Fruit fly (Drosophila melanogaster): ENCODE data around the gene CG32176.

The CG32176 gene

DNA sequence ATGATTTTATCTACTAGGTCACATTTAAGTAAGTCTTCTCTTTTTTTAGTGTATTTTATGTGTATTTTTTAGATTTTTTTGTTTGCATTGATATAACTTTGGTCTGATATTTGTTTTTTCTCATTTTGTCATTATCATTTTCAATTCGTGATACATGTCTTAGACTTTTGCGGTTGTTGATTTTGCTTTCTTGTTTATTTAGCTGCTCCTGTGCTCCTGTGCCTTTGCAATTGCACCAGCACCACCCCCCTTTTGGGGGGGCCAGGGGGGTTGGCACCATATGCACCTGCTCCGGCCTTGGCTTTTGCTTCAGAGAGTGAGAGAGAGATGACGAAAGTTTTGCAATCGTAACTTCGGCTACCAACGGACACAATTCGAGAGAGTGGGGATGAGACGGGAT is 32.8 kb upstream of the CG32176 start:
- TF ChIP-seq ey (GFP tag; optimal IDR thresholded peaks at IDR 0.05) (no peak), br (GFP tag; optimal IDR thresholded peaks at IDR 0.05) (no peak), CG9705 (GFP tag; optimal IDR thresholded peaks at IDR 0.05) (no peak), psq (GFP tag; optimal IDR thresholded peaks at IDR 0.05) (no peak), Jra (GFP tag; optimal IDR thresholded peaks at IDR 0.05) (no peak), N (GFP tag; optimal IDR thresholded peaks at IDR 0.05) (no peak), foxo (GFP tag; optimal IDR thresholded peaks at IDR 0.05) (no peak), Myc (optimal IDR thresholded peaks at IDR 0.05) (no peak), Dif (GFP tag; optimal IDR thresholded peaks at IDR 0.05; ENCODE audit: partially characterized antibody) (no peak), pan (optimal IDR thresholded peaks at IDR 0.05) (no peak), Dfd (GFP tag; optimal IDR thresholded peaks at IDR 0.05) (no peak), Hnf4 (GFP tag; optimal IDR thresholded peaks at IDR 0.05) (no peak), Vsx2 (GFP tag; optimal IDR thresholded peaks at IDR 0.05; ENCODE audit: partially characterized antibody) (no peak), rgr (GFP tag; optimal IDR thresholded peaks at IDR 0.05) (no peak), Hr83 (GFP tag; optimal IDR thresholded peaks at IDR 0.05; ENCODE audit: poor library complexity, severe bottlenecking) (no peak)

DNA sequence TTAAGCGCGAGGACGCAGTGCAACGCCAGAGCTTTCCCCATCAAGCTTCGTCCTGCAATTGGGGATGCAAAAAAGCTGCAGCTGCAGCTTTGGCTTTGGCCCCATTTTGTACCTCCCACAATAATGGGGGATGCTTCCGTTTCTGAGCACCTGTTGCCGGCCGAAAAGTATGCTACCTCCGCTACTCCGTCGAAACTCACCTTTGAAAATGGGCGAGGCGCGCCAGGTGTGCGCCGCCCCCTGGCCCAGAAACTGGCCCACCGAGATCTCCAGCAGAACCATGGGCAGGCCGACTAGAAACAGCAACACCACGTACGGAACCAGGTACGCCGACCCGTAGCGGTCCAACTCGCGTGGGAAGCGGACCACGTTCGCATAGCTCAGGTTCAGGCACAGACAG is 32.3 kb upstream of the CG32176 start:
- TF ChIP-seq Abd-B (GFP tag; optimal IDR thresholded peaks at IDR 0.05) (no peak), brk (GFP tag; optimal IDR thresholded peaks at IDR 0.05) (no peak), tai (GFP tag; optimal IDR thresholded peaks at IDR 0.05) (no peak), Sp1 (GFP tag; optimal IDR thresholded peaks at IDR 0.05) (no peak), sage (GFP tag; optimal IDR thresholded peaks at IDR 0.05) (no peak), jim (GFP tag; optimal IDR thresholded peaks at IDR 0.05) (no peak), br (GFP tag; optimal IDR thresholded peaks at IDR 0.05) (no peak), Vsx2 (GFP tag; optimal IDR thresholded peaks at IDR 0.05; ENCODE audit: partially characterized antibody) (no peak), h (GFP tag; optimal IDR thresholded peaks at IDR 0.05) (no peak), CrebA (GFP tag; optimal IDR thresholded peaks at IDR 0.05; ENCODE audit: borderline replicate concordance) (no peak), sv (GFP tag; optimal IDR thresholded peaks at IDR 0.05) (no peak), Hnf4 (GFP tag; optimal IDR thresholded peaks at IDR 0.05) (no peak), Hr83 (GFP tag; optimal IDR thresholded peaks at IDR 0.05; ENCODE audit: poor library complexity, severe bottlenecking) (no peak), Hr78 (GFP tag; optimal IDR thresholded peaks at IDR 0.05) (no peak), N (GFP tag; optimal IDR thresholded peaks at IDR 0.05) (no peak), Dif (GFP tag; optimal IDR thresholded peaks at IDR 0.05; ENCODE audit: partially characterized antibody) (no peak), dl (GFP tag; optimal IDR thresholded peaks at IDR 0.05; ENCODE audit: insufficient read depth in 1 of 2, partially characterized antibody in 2 of 2) (no peak), lola (GFP tag; optimal IDR thresholded peaks at IDR 0.05) (no peak), Dfd (GFP tag; optimal IDR thresholded peaks at IDR 0.05) (no peak), dsf (GFP tag; optimal IDR thresholded peaks at IDR 0.05; ENCODE audit: borderline replicate concordance) (no peak)

DNA sequence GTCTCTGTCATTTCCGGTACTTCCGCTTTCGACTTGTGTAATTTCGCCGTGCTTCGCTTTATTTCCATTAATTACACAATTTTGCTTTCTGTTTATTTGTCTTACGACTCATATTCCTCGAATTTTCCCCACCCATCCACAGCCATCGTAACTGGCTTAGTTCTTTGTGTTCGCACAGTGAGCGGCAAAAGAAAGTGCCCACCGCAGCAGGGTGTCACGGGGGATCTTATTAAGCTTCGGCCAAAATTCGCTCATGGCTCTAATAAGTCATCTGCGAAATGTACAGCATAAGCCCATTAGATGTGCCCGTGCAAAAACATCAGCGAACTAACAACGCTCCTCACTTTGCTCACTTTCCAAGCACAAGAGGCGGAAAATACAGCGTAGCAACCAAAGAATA is 31.3 kb upstream of the CG32176 start:
- no peak for TF ChIP-seq Hr78 (GFP tag; optimal IDR thresholded peaks at IDR 0.05)
- TF ChIP-seq CrebA (GFP tag; optimal IDR thresholded peaks at IDR 0.05; ENCODE audit: borderline replicate concordance), result no peak
- no peak for TF ChIP-seq Hr83 (GFP tag; optimal IDR thresholded peaks at IDR 0.05; ENCODE audit: poor library complexity, severe bottlenecking)
- no peak for TF ChIP-seq lola (GFP tag; optimal IDR thresholded peaks at IDR 0.05)

DNA sequence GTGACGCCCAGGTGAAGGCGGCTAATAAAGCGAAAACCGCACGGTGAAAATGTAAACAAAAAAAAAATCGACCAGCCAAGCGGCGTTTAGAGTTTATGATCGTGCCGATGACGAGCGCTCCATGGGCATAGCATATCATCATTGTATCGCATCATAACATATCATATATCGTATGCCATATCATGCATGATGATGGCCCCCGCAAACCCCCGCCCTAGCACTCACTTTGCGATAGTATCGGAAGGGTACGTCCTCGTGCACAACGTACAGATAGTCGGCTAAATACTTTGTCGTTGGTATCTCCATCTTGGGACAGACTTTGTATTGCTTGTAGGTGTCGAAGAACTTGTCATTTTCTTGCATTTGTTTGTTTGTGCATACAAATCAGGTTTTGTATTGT is 30.4 kb upstream of the CG32176 start:
- TF ChIP-seq usp (GFP tag; optimal IDR thresholded peaks at IDR 0.05) (no peak), sage (GFP tag; optimal IDR thresholded peaks at IDR 0.05) (no peak), psq (GFP tag; optimal IDR thresholded peaks at IDR 0.05) (no peak), foxo (GFP tag; optimal IDR thresholded peaks at IDR 0.05) (no peak), rgr (GFP tag; optimal IDR thresholded peaks at IDR 0.05) (no peak), Abd-B (GFP tag; optimal IDR thresholded peaks at IDR 0.05) (no peak), Vsx2 (GFP tag; optimal IDR thresholded peaks at IDR 0.05; ENCODE audit: partially characterized antibody) (no peak), lola (GFP tag; optimal IDR thresholded peaks at IDR 0.05) (no peak), Hr78 (GFP tag; optimal IDR thresholded peaks at IDR 0.05) (no peak), CG9705 (GFP tag; optimal IDR thresholded peaks at IDR 0.05) (no peak), N (GFP tag; optimal IDR thresholded peaks at IDR 0.05) (no peak), CrebA (GFP tag; optimal IDR thresholded peaks at IDR 0.05; ENCODE audit: borderline replicate concordance) (no peak), Dif (GFP tag; optimal IDR thresholded peaks at IDR 0.05; ENCODE audit: partially characterized antibody) (no peak), fru (GFP tag; optimal IDR thresholded peaks at IDR 0.05) (no peak), dl (GFP tag; optimal IDR thresholded peaks at IDR 0.05; ENCODE audit: insufficient read depth in 1 of 2, partially characterized antibody in 2 of 2) (no peak), br (GFP tag; optimal IDR thresholded peaks at IDR 0.05) (no peak), dsf (GFP tag; optimal IDR thresholded peaks at IDR 0.05; ENCODE audit: borderline replicate concordance) (no peak), Mio (GFP tag; optimal IDR thresholded peaks at IDR 0.05) (no peak)

All from whole organism, wandering third instar larva.